Worm (Caenorhabditis elegans): ENCODE data around the gene cka-2.

DNA sequence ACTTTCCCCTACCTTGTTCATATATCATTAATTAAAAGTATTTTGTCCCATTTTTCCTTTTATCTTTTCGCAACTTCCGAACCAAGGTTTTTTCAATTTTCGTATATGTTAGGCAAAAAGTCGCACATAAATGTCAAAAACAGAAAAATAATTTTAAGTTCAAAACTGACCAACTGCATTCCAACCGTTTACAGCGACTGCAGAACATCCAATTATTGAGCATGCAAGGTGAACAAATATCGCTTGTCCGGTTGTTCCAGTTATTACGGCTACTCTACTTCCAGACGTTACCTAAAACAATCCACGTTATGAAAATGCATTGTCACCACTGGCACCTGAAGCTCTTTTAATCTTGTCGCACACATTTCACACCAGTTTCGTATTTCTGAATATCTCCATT is 12.3 kb upstream of the cka-2 start, which contains the start of gene C52B9.10:
- TF ChIP-seq ztf-11 (tag; optimal IDR thresholded peaks at IDR 0.05) = no peak
- TF ChIP-seq nhr-23 (tag; optimal IDR thresholded peaks at IDR 0.05) = no peak
- TF ChIP-seq mml-1 (tag; optimal IDR thresholded peaks at IDR 0.05) = no peak
- TF ChIP-seq zag-1 (tag; optimal IDR thresholded peaks at IDR 0.05) = no peak
- TF ChIP-seq elt-3 (tag; optimal IDR thresholded peaks at IDR 0.05) = no peak
- TF ChIP-seq lin-39 (tag; optimal IDR thresholded peaks at IDR 0.05) = no peak
- TF ChIP-seq ama-1 (optimal IDR thresholded peaks at IDR 0.05) = no peak
- TF ChIP-seq ZK546.5 (tag; optimal IDR thresholded peaks at IDR 0.05) = no peak
- TF ChIP-seq nhr-76 (tag; optimal IDR thresholded peaks at IDR 0.05) = no peak
- no peak for TF ChIP-seq nhr-25 (tag; optimal IDR thresholded peaks at IDR 0.05)
- TF ChIP-seq elt-2 (tag; optimal IDR thresholded peaks at IDR 0.05) = no peak
- no peak for TF ChIP-seq nhr-237 (tag; optimal IDR thresholded peaks at IDR 0.05)
- TF ChIP-seq jun-1 (tag; optimal IDR thresholded peaks at IDR 0.05) = no peak
- TF ChIP-seq unc-62 (GFP tag; optimal IDR thresholded peaks at IDR 0.05) = no peak
